Fruit fly (Drosophila melanogaster): ENCODE data around the gene mRpL48.

The mRpL48 gene

DNA sequence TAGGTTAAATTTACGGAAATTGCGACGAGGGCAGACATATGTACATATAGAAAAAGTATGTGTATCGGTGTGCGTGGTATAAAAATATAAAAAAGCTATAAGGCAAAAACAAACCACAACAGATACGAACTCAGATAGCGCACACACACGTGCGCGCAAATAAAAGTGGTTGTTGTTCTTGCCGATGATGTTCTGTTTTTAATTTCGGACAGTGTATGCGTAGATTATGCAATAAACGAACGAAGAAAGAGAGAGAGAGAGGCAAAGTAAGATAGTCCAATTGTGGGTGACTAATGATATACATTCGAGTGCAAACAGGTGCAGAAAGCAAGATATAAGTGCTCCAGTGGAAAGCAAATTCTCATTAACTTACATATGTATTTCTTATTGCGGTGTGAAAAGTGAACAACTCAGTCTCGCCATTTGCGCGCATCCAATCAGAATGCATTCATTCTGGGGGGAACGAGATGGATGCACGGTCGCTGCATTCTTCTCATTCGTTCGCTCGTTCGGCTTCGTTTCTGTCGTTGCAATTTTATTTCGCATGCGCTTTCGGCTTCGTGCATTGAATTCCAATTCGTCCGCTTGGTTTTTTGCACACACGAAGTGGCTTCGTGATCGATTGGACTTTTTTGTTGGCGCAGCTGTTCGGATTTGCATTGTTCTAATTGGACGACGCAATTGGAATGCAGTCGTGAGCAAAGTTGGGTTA lies 40.8 kb upstream of the mRpL48 start:
- TF ChIP-seq ovo (GFP tag; optimal IDR thresholded peaks at IDR 0.05) (no peak), tj (GFP tag; optimal IDR thresholded peaks at IDR 0.05) (peak; percentile 18), CG7045 (GFP tag; optimal IDR thresholded peaks at IDR 0.05) (no peak), CG14711 (tag; optimal IDR thresholded peaks at IDR 0.05) (no peak), CG7101 (tag; optimal IDR thresholded peaks at IDR 0.05) (no peak), Mnt (GFP tag; optimal IDR thresholded peaks at IDR 0.05) (peak; percentile 1), Clk (GFP tag; optimal IDR thresholded peaks at IDR 0.05) (no peak), CG5204 (GFP tag; optimal IDR thresholded peaks at IDR 0.05) (no peak)

DNA sequence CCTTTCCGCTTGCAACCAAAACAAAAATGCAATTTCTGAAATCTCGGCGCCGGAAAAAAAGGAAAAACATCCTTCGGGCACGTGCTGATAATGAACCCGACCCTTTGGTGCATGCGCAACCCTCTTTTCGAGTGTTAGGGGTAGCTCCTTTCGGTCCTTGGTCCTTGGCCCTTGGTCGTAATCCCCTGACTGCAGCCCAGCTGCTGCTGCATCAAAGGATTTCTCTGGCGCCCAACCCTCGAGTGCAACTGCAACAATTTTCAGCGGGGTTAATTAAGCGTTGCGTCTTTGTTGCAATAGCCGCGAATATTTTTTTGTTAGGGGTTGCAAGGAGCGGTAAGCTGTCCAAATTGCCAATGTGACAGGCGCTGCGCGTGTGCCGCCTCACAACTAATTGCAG lies 39.8 kb upstream of the mRpL48 start:
- no peak for TF ChIP-seq Clk (GFP tag; optimal IDR thresholded peaks at IDR 0.05)
- no peak for TF ChIP-seq CG5204 (GFP tag; optimal IDR thresholded peaks at IDR 0.05)
- no peak for TF ChIP-seq CG7045 (GFP tag; optimal IDR thresholded peaks at IDR 0.05)
- TF ChIP-seq tj (GFP tag; optimal IDR thresholded peaks at IDR 0.05): no peak
- TF ChIP-seq cic (GFP tag; optimal IDR thresholded peaks at IDR 0.05): no peak
- no peak for TF ChIP-seq toe (GFP tag; optimal IDR thresholded peaks at IDR 0.05)
- TF ChIP-seq bab1 (GFP tag; optimal IDR thresholded peaks at IDR 0.05): no peak
- no peak for TF ChIP-seq CG33017 (tag; optimal IDR thresholded peaks at IDR 0.05)
- TF ChIP-seq CG12768 (GFP tag; optimal IDR thresholded peaks at IDR 0.05): no peak
- TF ChIP-seq cnc (optimal IDR thresholded peaks at IDR 0.05): no peak
- no peak for TF ChIP-seq CG7101 (tag; optimal IDR thresholded peaks at IDR 0.05)
- no peak for TF ChIP-seq CG14711 (tag; optimal IDR thresholded peaks at IDR 0.05)

DNA sequence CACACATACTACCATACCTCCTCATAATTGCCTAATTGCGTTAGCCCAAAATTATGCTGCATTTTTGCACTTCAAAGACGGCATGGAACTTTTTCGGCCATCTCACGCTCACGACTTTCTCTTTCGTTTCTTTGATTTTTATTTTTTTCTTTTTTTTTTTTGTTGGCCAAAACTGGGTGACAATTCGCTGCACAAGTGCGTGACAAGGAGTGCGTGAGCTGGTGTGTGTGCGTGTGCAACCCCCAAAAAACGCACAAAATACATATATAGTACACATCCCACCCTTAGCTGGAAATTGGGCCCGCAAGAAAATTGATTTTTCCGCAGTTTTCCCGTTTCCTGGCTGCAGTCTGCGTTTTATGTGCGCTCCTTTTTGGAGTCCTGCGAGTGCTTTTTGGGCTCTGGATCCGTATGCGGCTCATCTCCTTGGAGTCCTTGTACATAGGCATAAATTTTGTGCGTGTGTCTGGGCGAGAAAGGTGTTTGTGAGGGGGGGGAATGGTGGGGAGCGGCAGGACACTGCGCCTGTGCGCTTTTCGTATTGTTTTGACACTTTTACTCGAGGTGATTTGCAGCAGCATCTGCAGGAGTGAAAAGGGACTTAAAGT lies 38.0 kb upstream of the mRpL48 start:
- TF ChIP-seq Hr96 (GFP tag; optimal IDR thresholded peaks at IDR 0.05) (no peak), CG7045 (GFP tag; optimal IDR thresholded peaks at IDR 0.05) (no peak), cnc (optimal IDR thresholded peaks at IDR 0.05) (no peak), CG33017 (tag; optimal IDR thresholded peaks at IDR 0.05) (no peak), CG14711 (tag; optimal IDR thresholded peaks at IDR 0.05) (no peak), Mnt (GFP tag; optimal IDR thresholded peaks at IDR 0.05) (no peak), Crg-1 (GFP tag; optimal IDR thresholded peaks at IDR 0.05) (no peak), kay (GFP tag; ENCODE audit: borderline replicate concordance) (no peak), CG1620 (GFP tag; optimal IDR thresholded peaks at IDR 0.05) (no peak), pad (GFP tag; optimal IDR thresholded peaks at IDR 0.05) (no peak), bab1 (GFP tag; optimal IDR thresholded peaks at IDR 0.05) (no peak), CG5204 (GFP tag; optimal IDR thresholded peaks at IDR 0.05) (no peak), CG11617 (GFP tag; optimal IDR thresholded peaks at IDR 0.05) (no peak), tj (GFP tag; optimal IDR thresholded peaks at IDR 0.05) (no peak), CG12768 (GFP tag; optimal IDR thresholded peaks at IDR 0.05) (no peak), cic (GFP tag; optimal IDR thresholded peaks at IDR 0.05) (no peak)

DNA sequence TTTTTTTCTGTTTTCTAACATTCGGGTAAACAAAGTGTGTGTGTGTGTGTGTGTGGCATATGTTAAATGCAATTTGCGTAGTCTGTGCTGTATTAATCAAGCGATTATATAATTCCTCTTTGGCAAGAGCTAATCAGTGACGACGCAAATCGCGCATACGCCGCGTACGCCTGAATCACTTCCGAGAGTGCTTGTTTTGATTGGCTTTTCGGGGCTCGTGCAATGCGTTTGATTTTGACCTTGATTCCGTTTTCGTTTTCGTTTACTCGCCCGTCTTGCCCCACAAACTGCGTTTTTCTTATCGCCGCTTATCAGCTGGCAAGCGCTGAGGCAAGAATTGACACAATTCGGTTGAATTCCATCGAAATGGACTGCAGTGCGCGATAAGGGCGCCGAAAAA lies 17.4 kb upstream of the mRpL48 start:
- TF ChIP-seq tj (GFP tag; optimal IDR thresholded peaks at IDR 0.05) (no peak), Crg-1 (GFP tag; optimal IDR thresholded peaks at IDR 0.05) (no peak), pad (GFP tag; optimal IDR thresholded peaks at IDR 0.05) (no peak), CG12768 (GFP tag; optimal IDR thresholded peaks at IDR 0.05) (no peak)

DNA sequence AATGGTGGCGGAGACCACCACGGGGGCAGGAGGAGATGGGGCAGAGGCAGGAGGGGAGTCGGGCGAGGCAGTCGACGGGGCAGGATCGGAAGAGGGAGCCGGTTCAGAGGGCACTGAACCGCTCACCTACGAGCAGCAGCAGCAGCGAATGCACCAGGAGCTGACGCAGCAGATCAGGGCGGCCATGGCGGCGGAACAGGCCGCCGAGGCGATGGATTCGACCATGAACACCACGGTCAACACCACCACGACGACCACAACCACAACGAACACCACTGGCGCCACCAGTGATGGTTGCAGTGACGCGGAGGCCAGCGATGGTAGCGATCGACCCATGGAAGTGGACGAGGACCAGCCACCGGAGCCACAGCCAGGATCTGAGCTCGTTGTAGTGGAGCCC lies 14.0 kb upstream of the mRpL48 start:
- TF ChIP-seq CG7101 (tag; optimal IDR thresholded peaks at IDR 0.05) (no peak), Hr96 (GFP tag; optimal IDR thresholded peaks at IDR 0.05) (no peak), toe (GFP tag; optimal IDR thresholded peaks at IDR 0.05) (no peak), CG12768 (GFP tag; optimal IDR thresholded peaks at IDR 0.05) (no peak), cic (GFP tag; optimal IDR thresholded peaks at IDR 0.05) (no peak), CG5204 (GFP tag; optimal IDR thresholded peaks at IDR 0.05) (no peak), kay (GFP tag; ENCODE audit: borderline replicate concordance) (no peak), CG1620 (GFP tag; optimal IDR thresholded peaks at IDR 0.05) (no peak), Mnt (GFP tag; optimal IDR thresholded peaks at IDR 0.05) (no peak), CG14711 (tag; optimal IDR thresholded peaks at IDR 0.05) (no peak), pad (GFP tag; optimal IDR thresholded peaks at IDR 0.05) (no peak), CG7045 (GFP tag; optimal IDR thresholded peaks at IDR 0.05) (no peak), cnc (optimal IDR thresholded peaks at IDR 0.05) (no peak), bab1 (GFP tag; optimal IDR thresholded peaks at IDR 0.05) (no peak), ovo (GFP tag; optimal IDR thresholded peaks at IDR 0.05) (no peak), Crg-1 (GFP tag; optimal IDR thresholded peaks at IDR 0.05) (no peak), CG11617 (GFP tag; optimal IDR thresholded peaks at IDR 0.05) (no peak), tj (GFP tag; optimal IDR thresholded peaks at IDR 0.05) (no peak), Clk (GFP tag; optimal IDR thresholded peaks at IDR 0.05) (no peak), CG33017 (tag; optimal IDR thresholded peaks at IDR 0.05) (no peak)

DNA sequence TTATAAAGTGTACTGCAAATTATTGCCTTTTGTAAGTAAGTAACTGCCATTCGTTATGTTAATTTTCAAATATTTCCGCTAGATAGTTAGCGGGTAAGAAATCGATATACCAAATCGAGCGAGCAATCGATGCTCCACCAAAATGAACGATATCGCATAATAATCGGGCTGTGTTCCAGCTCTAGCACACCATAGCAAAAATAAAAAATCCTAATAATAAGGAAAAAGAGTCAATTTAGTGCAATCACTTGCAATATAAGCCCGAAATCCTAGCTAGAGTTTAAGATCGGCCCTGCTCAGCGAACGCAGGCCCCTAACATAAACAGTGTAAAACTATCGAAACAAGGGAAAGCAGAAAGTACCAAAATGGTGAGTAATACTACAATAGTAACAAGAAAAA lies 5.5 kb upstream of the mRpL48 start, which contains the start of gene cpb:
cpb (plus strand) TSS at position 157 of the 400 bp plus-strand sequence.
- TF ChIP-seq cic (GFP tag; optimal IDR thresholded peaks at IDR 0.05) (no peak), CG7045 (GFP tag; optimal IDR thresholded peaks at IDR 0.05) (no peak), CG14711 (tag; optimal IDR thresholded peaks at IDR 0.05) (no peak), CG11617 (GFP tag; optimal IDR thresholded peaks at IDR 0.05) (no peak), bab1 (GFP tag; optimal IDR thresholded peaks at IDR 0.05) (no peak), Clk (GFP tag; optimal IDR thresholded peaks at IDR 0.05) (no peak), ovo (GFP tag; optimal IDR thresholded peaks at IDR 0.05) (no peak), tj (GFP tag; optimal IDR thresholded peaks at IDR 0.05) (no peak), cnc (optimal IDR thresholded peaks at IDR 0.05) (no peak), Mnt (GFP tag; optimal IDR thresholded peaks at IDR 0.05) (no peak)

All from whole organism, adult.